Fruit fly (Drosophila melanogaster) whole organism, pupa: ENCODE measurements around the gene anchor.

ENCODE experiments used
- CG10348 ChIP-seq: fragments of 200-800 bp; sonication (Bioruptor generic); IDR thresholded peaks from 2 replicates; pipeline ENCODE4 v1.3.6; 2022; ENCODE audit warnings: missing biosample characterization, missing genetic modification characterization
- CG12605 ChIP-seq: fragments of 200-800 bp; sonication (Bioruptor generic); IDR thresholded peaks from 2 replicates; pipeline ENCODE4 v1.3.6; 2022; ENCODE audit warnings: missing biosample characterization, missing genetic modification characterization
- CG13204 ChIP-seq: fragments of 200-800 bp; sonication (Bioruptor generic); optimal IDR thresholded peaks from 2 replicates; lab custom pipeline; 2018; ENCODE audit warnings: missing biosample characterization, mild to moderate bottlenecking, missing genetic modification characterization, moderate library complexity
- CG14655 ChIP-seq: fragments of 200-800 bp; sonication (Bioruptor generic); optimal IDR thresholded peaks from 3 replicates; lab custom pipeline; 2017; ENCODE audit warnings: mild to moderate bottlenecking, missing biosample characterization, missing genetic modification reagents, missing genetic modification characterization
- CG15710 ChIP-seq: fragments of 200-800 bp; sonication (Bioruptor generic); optimal IDR thresholded peaks from 2 replicates; lab custom pipeline; 2018; ENCODE audit warnings: missing biosample characterization, mild to moderate bottlenecking, missing genetic modification characterization, moderate library complexity
- CG17806 ChIP-seq: fragments of 200-800 bp; sonication (Bioruptor generic); optimal IDR thresholded peaks from 2 replicates; lab custom pipeline; 2018; ENCODE audit warnings: missing biosample characterization, mild to moderate bottlenecking, missing genetic modification characterization, moderate library complexity
- CG32121 ChIP-seq: fragments of 200-800 bp; sonication (Bioruptor generic); IDR thresholded peaks from 2 replicates; pipeline ENCODE4 v1.3.6; 2022; ENCODE audit warnings: missing biosample characterization, missing genetic modification characterization
- CG34367 ChIP-seq: fragments of 200-800 bp; sonication (Bioruptor generic); optimal IDR thresholded peaks from 2 replicates; lab custom pipeline; 2018; ENCODE audit warnings: missing biosample characterization, mild to moderate bottlenecking, missing genetic modification characterization
- CG4496 ChIP-seq: fragments of 200-800 bp; sonication (Bioruptor generic); IDR thresholded peaks from 3 replicates; pipeline ENCODE4 v1.3.6; 2022; ENCODE audit warnings: missing biosample characterization, missing genetic modification characterization
- CG8159 ChIP-seq: fragments of 200-800 bp; sonication (Bioruptor generic); optimal IDR thresholded peaks from 3 replicates; lab custom pipeline; 2018; ENCODE audit warnings: missing biosample characterization, mild to moderate bottlenecking, missing genetic modification characterization, moderate library complexity
- CG8301 ChIP-seq: fragments of 200-800 bp; sonication (Bioruptor generic); optimal IDR thresholded peaks from 2 replicates; lab custom pipeline; 2018; ENCODE audit warnings: missing biosample characterization, mild to moderate bottlenecking, missing genetic modification characterization
- CG9948 ChIP-seq: fragments of 200-800 bp; sonication (Bioruptor generic); optimal IDR thresholded peaks from 2 replicates; lab custom pipeline; 2018; ENCODE audit warnings: missing biosample characterization, mild to moderate bottlenecking, missing genetic modification characterization, moderate library complexity
- D1 ChIP-seq: fragments of 200-800 bp; sonication (Bioruptor generic); optimal IDR thresholded peaks from 2 replicates; lab custom pipeline; 2018; ENCODE audit warnings: missing biosample characterization, mild to moderate bottlenecking, missing genetic modification characterization, moderate library complexity
- EcR ChIP-seq: fragments of 200-800 bp; sonication (Bioruptor generic); optimal IDR thresholded peaks from 3 replicates; lab custom pipeline; 2019; ENCODE audit warnings: missing biosample characterization, missing genetic modification characterization, mild to moderate bottlenecking, moderate library complexity, missing genetic modification reagents
- Ets98B ChIP-seq: fragments of 200-800 bp; sonication (Bioruptor generic); IDR thresholded peaks from 2 replicates; pipeline ENCODE4 v1.3.6; 2022; ENCODE audit warnings: missing biosample characterization, missing genetic modification characterization
- Pif1A ChIP-seq: fragments of 200-800 bp; sonication (Bioruptor generic); optimal IDR thresholded peaks from 3 replicates; lab custom pipeline; 2016; ENCODE audit warnings: missing biosample characterization, missing genetic modification characterization
- Pif1B ChIP-seq: fragments of 200-800 bp; sonication (Bioruptor generic); optimal IDR thresholded peaks from 3 replicates; lab custom pipeline; 2016; ENCODE audit warnings: missing biosample characterization, missing genetic modification characterization
- Snoo ChIP-seq: fragments of 200-800 bp; sonication (Bioruptor generic); optimal IDR thresholded peaks from 3 replicates; lab custom pipeline; 2017; ENCODE audit warnings: missing biosample characterization, mild to moderate bottlenecking, missing genetic modification characterization, inconsistent platforms
- fd96Ca ChIP-seq: fragments of 200-800 bp; sonication (Bioruptor generic); IDR thresholded peaks from 3 replicates; pipeline ENCODE4 v1.3.6; 2022; ENCODE audit warnings: missing biosample characterization, missing genetic modification characterization
- gl ChIP-seq: fragments of 200-800 bp; sonication (Bioruptor generic); optimal IDR thresholded peaks from 2 replicates; lab custom pipeline; 2018; ENCODE audit warnings: missing biosample characterization, mild to moderate bottlenecking, missing genetic modification characterization
- rn ChIP-seq: fragments of 200-800 bp; sonication (Bioruptor generic); IDR thresholded peaks from 2 replicates; pipeline ENCODE4 v1.3.6; 2022; ENCODE audit warnings: missing biosample characterization, missing genetic modification characterization

The anchor gene

DNA sequence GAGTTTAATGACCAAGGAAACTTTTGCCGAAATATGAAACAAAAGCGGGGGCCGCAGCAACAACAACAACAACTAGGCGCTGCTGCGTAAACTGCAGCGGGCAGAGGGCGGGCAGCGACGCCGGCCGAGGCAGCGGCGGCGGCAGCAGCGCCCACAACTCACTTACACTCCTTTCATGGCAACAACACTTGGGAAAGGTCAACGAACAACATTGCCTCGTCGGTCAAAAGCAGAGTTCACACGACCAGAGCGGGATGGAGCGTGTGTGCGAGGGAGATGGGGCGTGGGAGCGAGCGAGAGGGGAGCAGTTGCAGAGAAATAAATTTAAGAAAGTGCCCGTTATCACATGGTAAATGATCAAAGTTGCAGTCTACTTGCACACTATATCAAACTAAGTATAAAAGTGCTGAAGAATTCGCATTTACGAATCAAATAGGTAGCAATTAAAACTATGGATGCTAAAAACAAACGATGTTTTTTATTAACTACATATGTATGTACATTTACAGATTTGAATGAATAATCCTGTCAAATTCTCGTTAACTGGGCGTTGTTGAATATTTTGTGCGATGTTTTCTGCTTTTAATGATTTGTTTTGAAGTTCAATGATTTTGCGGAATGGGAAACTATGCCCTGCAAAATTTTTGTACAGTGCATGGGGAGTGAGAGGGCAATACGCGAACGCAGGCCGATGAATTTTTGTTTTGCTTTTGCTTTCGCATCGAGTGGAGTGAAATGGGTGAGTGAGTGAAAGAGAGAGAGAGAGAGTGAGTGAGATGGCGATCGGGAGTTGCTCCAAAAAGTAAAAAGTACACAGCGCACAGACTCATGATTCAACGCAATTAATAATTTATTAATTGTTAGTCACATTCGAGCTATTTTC is 13.2 kb upstream of the anchor start:
- TF ChIP-seq CG13204 (GFP tag; lab: Kevin White, UChicago) (no peak), Ets98B (GFP tag; lab: Robert Waterston, UW) (no peak), Snoo (peak; percentile 72), CG9948 (tag; lab: Kevin White, UChicago) (peak; percentile 9), Pif1A (peak; percentile 47), CG15710 (tag; lab: Kevin White, UChicago) (no peak), rn (no peak), CG14655 (GFP tag; lab: Kevin White, UChicago) (peak; percentile 82), CG32121 (GFP tag; lab: Robert Waterston, UW) (no peak), CG8159 (tag; lab: Kevin White, UChicago) (peak; percentile 22), Pif1B (peak; percentile 25), D1 (no peak), EcR (GFP tag; lab: Kevin White, UChicago) (peak; percentile 76), gl (tag; lab: Kevin White, UChicago) (no peak), CG4496 (GFP tag; lab: Robert Waterston, UW) (peak; percentile 48; the same call in 2 of the 3 replicates), fd96Ca (GFP tag; lab: Robert Waterston, UW) (0 out of 3 replicates have a peak, but pooled peaks have one; percentile 26), CG17806 (tag; lab: Kevin White, UChicago) (no peak), CG34367 (no peak), CG8301 (tag; lab: Kevin White, UChicago) (peak; percentile 77)

dm6 chr3L:17609068-17609382 is 12.6 kb upstream of the anchor start:
- TF ChIP-seq CG4496 (GFP tag; lab: Robert Waterston, UW) (no peak), D1 (no peak)

- TF ChIP-seq CG32121 (GFP tag; lab: Robert Waterston, UW) = peak; percentile 71
- TF ChIP-seq Pif1A = peak; percentile 87
- TF ChIP-seq CG12605 (GFP tag; lab: Robert Waterston, UW) = peak; percentile 71
- TF ChIP-seq Ets98B (GFP tag; lab: Robert Waterston, UW) = peak; percentile 53; the same call in 1 of the 2 replicates
- TF ChIP-seq CG17806 (tag; lab: Kevin White, UChicago) = peak; percentile 73
- TF ChIP-seq CG15710 (tag; lab: Kevin White, UChicago) = peak; percentile 72
- peak; percentile 99 for TF ChIP-seq CG14655 (GFP tag; lab: Kevin White, UChicago)
- TF ChIP-seq CG4496 (GFP tag; lab: Robert Waterston, UW) = peak; percentile 84
- peak; percentile 87 for TF ChIP-seq fd96Ca (GFP tag; lab: Robert Waterston, UW)
- peak; percentile 89 for TF ChIP-seq CG9948 (tag; lab: Kevin White, UChicago)
- TF ChIP-seq EcR (GFP tag; lab: Kevin White, UChicago) = no peak
- TF ChIP-seq gl (tag; lab: Kevin White, UChicago) = no peak
- TF ChIP-seq CG34367 = peak; percentile 60
- TF ChIP-seq Pif1B = peak; percentile 85
- TF ChIP-seq CG8301 (tag; lab: Kevin White, UChicago) = peak; percentile 95
- TF ChIP-seq CG8159 (tag; lab: Kevin White, UChicago) = peak; percentile 83
- peak; percentile 57 for TF ChIP-seq D1
- no peak for TF ChIP-seq CG13204 (GFP tag; lab: Kevin White, UChicago)
- peak; percentile 96 for TF ChIP-seq Snoo
- peak; percentile 85 for TF ChIP-seq rn
- TF ChIP-seq CG10348 (GFP tag; lab: Robert Waterston, UW) = peak; percentile 57; the same call in 1 of the 2 replicates
- TF ChIP-seq, all 21 proteins: peak for 18
Measured at dm6 chr3L:17610896-17611711, 10.5 kb upstream of the anchor start.

DNA sequence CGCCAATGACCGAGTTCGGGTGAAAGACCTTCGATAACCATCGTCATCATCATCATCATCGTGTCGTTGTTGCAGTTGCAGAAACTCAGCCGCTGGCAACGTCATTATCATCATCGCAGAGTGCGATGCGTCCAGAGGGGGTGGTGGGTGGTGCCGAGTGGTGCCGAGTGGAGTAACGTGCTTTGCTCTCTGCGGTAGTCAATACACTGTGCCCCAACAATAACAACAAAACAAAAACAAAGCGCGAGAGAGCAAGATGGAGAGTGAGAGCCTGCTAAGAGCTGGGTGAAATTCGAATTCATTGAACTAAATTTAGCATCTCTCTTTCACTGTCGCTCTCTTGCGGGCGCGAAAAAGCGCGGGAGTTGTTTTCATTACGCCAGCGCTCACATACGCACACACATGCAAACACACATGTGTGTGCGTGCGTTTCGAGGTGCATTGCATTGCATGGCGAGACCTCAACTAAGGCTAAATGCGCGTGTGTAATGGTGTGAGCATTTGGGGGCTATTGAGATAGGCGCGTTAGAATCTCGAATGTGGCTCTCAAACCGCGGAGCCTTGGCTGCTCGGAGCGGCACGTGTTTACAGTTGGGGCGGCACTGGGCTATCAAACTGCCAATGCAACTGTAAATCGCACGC is 9.6 kb upstream of the anchor start:
- TF ChIP-seq CG10348 (GFP tag; lab: Robert Waterston, UW) = no peak
- TF ChIP-seq CG12605 (GFP tag; lab: Robert Waterston, UW) = peak; percentile 65
- TF ChIP-seq rn = no peak
- no peak for TF ChIP-seq CG14655 (GFP tag; lab: Kevin White, UChicago)
- TF ChIP-seq Snoo = no peak
- peak; percentile 76 for TF ChIP-seq CG13204 (GFP tag; lab: Kevin White, UChicago)
- no peak for TF ChIP-seq CG32121 (GFP tag; lab: Robert Waterston, UW)
- TF ChIP-seq D1 = peak; percentile 41
- TF ChIP-seq Pif1B = no peak
- TF ChIP-seq CG9948 (tag; lab: Kevin White, UChicago) = no peak
- TF ChIP-seq CG15710 (tag; lab: Kevin White, UChicago) = no peak
- TF ChIP-seq gl (tag; lab: Kevin White, UChicago) = peak; percentile 37
- no peak for TF ChIP-seq CG8301 (tag; lab: Kevin White, UChicago)
- TF ChIP-seq EcR (GFP tag; lab: Kevin White, UChicago) = peak; percentile 100
- TF ChIP-seq CG8159 (tag; lab: Kevin White, UChicago) = peak; percentile 1
- peak; percentile 64 for TF ChIP-seq Ets98B (GFP tag; lab: Robert Waterston, UW)
- TF ChIP-seq CG17806 (tag; lab: Kevin White, UChicago) = no peak
- TF ChIP-seq CG34367 = no peak
- no peak for TF ChIP-seq Pif1A
- peak; percentile 56; the same call in 2 of the 3 replicates for TF ChIP-seq CG4496 (GFP tag; lab: Robert Waterston, UW)
- peak; percentile 60 for TF ChIP-seq fd96Ca (GFP tag; lab: Robert Waterston, UW)
